Fruit fly (Drosophila melanogaster): Measurements from ENCODE around the gene Prosbeta3.

The Prosbeta3 gene

DNA sequence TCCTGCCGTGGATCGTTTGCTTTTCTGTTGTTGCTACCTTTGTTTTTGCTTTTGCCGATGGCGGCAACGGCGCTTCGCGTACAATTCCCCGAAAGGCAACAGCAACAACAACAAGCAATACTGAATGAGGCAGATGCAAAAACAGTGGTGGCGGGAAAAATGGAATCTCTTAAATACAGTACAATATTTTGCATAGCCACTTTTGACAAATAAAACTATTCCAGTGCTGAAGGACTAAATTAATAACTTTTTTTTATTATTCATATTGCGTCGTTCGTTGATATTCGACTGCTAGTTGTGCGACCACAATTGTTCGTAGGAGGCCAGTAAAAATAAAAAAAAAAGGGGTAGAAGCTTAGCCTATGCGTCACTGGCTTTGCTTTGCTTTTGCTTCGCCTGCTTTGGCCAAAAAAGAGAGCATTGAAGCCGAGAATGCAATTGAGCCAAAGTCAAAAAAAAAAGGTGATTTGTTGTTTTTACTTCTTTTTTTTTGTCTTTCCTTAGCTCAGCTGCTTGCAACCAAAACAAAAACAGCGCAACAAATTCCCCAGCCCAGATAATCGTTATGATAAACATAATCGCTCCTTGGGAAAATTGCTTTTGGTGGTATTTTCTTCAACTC is 25.9 kb upstream of the Prosbeta3 start (continued):
- peak; percentile 92 for TF ChIP-seq esg (GFP tag; conservative IDR thresholded peaks at IDR 0.05)
- TF ChIP-seq fu2 (GFP tag; optimal IDR thresholded peaks at IDR 0.05): peak; percentile 70
- TF ChIP-seq CG16813 (GFP tag; IDR thresholded peaks at IDR 0.05; ENCODE audit: partially characterized antibody): no peak
- TF ChIP-seq Antp (GFP tag; optimal IDR thresholded peaks at IDR 0.05): peak; percentile 79
- TF ChIP-seq BEAF-32 (GFP tag; optimal IDR thresholded peaks at IDR 0.05): no peak
- peak; percentile 88 for TF ChIP-seq otp (GFP tag; IDR thresholded peaks at IDR 0.05)
- peak; percentile 61 for TF ChIP-seq CG13894 (tag; optimal IDR thresholded peaks at IDR 0.05)
- peak; percentile 98 for TF ChIP-seq tgo (GFP tag; IDR thresholded peaks at IDR 0.05)
- TF ChIP-seq Hmr (GFP tag; optimal IDR thresholded peaks at IDR 0.05): peak; percentile 87
- TF ChIP-seq gt (GFP tag; IDR thresholded peaks at IDR 0.05): peak; percentile 77
- peak; percentile 61 for TF ChIP-seq CG2202 (tag; optimal IDR thresholded peaks at IDR 0.05)
- no peak for TF ChIP-seq da (GFP tag; optimal IDR thresholded peaks at IDR 0.05)
- TF ChIP-seq CG4617 (GFP tag; optimal IDR thresholded peaks at IDR 0.05; ENCODE audit: borderline replicate concordance): peak; percentile 62
- peak; percentile 61 for TF ChIP-seq schlank (tag; optimal IDR thresholded peaks at IDR 0.05)
- TF ChIP-seq Elba2 (GFP tag; optimal IDR thresholded peaks at IDR 0.05): no peak
- peak; percentile 86 for TF ChIP-seq CG2712 (tag; optimal IDR thresholded peaks at IDR 0.05)
- TF ChIP-seq emc (GFP tag; optimal IDR thresholded peaks at IDR 0.05): peak; percentile 67
- no peak for TF ChIP-seq chinmo (GFP tag; IDR thresholded peaks at IDR 0.05; ENCODE audit: partially characterized antibody)
- TF ChIP-seq CG13424 (tag; optimal IDR thresholded peaks at IDR 0.05): peak; percentile 86
- no peak for TF ChIP-seq HLH4C (GFP tag; IDR thresholded peaks at IDR 0.05; ENCODE audit: partially characterized antibody)
- peak; percentile 72 to 91 for TF ChIP-seq Hr51 (GFP tag; optimal IDR thresholded peaks at IDR 0.05)
- no peak for TF ChIP-seq Dref (GFP tag; IDR thresholded peaks at IDR 0.05)
- peak; percentile 80 for TF ChIP-seq CG12942 (GFP tag; optimal IDR thresholded peaks at IDR 0.05)
- peak; percentile 20 for TF ChIP-seq Kr (GFP tag; optimal IDR thresholded peaks at IDR 0.05)
- TF ChIP-seq CG32772 (GFP tag; IDR thresholded peaks at IDR 0.05): peak; percentile 90
- TF ChIP-seq CG6654 (GFP tag; optimal IDR thresholded peaks at IDR 0.05): peak; percentile 60
- TF ChIP-seq CG7745 (tag; optimal IDR thresholded peaks at IDR 0.05): no peak
- TF ChIP-seq phol (tag; optimal IDR thresholded peaks at IDR 0.05): peak; percentile 83
- peak; percentile 60 for TF ChIP-seq dmrt11E (tag; optimal IDR thresholded peaks at IDR 0.05)
- peak; percentile 88 for TF ChIP-seq PHDP (tag; optimal IDR thresholded peaks at IDR 0.05)
- TF ChIP-seq CG15479 (GFP tag; optimal IDR thresholded peaks at IDR 0.05): no peak
- TF ChIP-seq CG17359 (tag; optimal IDR thresholded peaks at IDR 0.05): peak; percentile 95
- no peak for TF ChIP-seq CG6791 (GFP tag; IDR thresholded peaks at IDR 0.05; ENCODE audit: partially characterized antibody)
- no peak for TF ChIP-seq stwl (tag; optimal IDR thresholded peaks at IDR 0.05)
- TF ChIP-seq stc (GFP tag; IDR thresholded peaks at IDR 0.05): peak; percentile 94
- TF ChIP-seq CG6683 (GFP tag; optimal IDR thresholded peaks at IDR 0.05): peak; percentile 73
- peak; percentile 91 for TF ChIP-seq sisA (GFP tag; IDR thresholded peaks at IDR 0.05)
- peak; percentile 7 for TF ChIP-seq Hey (tag; optimal IDR thresholded peaks at IDR 0.05)
- no peak for TF ChIP-seq trh (GFP tag; optimal IDR thresholded peaks at IDR 0.05)
- peak; percentile 42 for TF ChIP-seq CG10565 (GFP tag; optimal IDR thresholded peaks at IDR 0.05)
- TF ChIP-seq grn (GFP tag; optimal IDR thresholded peaks at IDR 0.05): no peak
- TF ChIP-seq lilli (GFP tag; optimal IDR thresholded peaks at IDR 0.05): peak; percentile 94
- TF ChIP-seq CG3847 (GFP tag; IDR thresholded peaks at IDR 0.05): peak; percentile 86
- TF ChIP-seq nmo (GFP tag; optimal IDR thresholded peaks at IDR 0.05): peak; percentile 82
- TF ChIP-seq Spps (tag; optimal IDR thresholded peaks at IDR 0.05): peak; percentile 67
- peak; percentile 66 for TF ChIP-seq CG31365 (tag; optimal IDR thresholded peaks at IDR 0.05)
- peak; percentile 70 for TF ChIP-seq CG8281 (tag; optimal IDR thresholded peaks at IDR 0.05)
- peak; percentile 49 for TF ChIP-seq CG1792 (GFP tag; optimal IDR thresholded peaks at IDR 0.05)
- TF ChIP-seq usp (GFP tag; optimal IDR thresholded peaks at IDR 0.05): no peak

Data from whole organism, embryonic.